Worm (Caenorhabditis elegans): Measurements from ENCODE around the gene rde-4.

rde-4 gene

DNA sequence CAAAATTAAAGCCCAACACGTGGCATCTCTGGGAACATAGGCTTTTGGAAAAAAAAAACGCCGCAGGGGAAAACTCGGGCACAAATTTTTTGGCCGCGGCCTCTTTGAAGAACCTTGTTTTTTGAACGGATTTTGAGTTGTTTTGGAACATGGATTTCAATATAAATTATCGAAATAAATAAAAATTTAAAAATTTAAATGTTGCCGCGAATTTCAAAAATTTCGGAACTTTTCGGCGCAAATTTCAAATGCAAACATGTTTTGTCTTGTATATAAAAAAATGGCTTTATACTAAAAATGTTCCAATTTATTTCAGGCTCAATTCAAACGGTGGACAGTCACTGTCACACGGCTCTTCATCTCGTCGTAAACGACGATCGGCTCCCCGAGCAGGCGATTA lies 25.6 kb upstream of the rde-4 start:
- no peak for TF ChIP-seq aly-1 (tag; optimal IDR thresholded peaks at IDR 0.05)
- TF ChIP-seq pes-1 (GFP tag; IDR thresholded peaks at IDR 0.05) = no peak
- no peak for TF ChIP-seq scrt-1 (GFP tag; IDR thresholded peaks at IDR 0.05)
- TF ChIP-seq hmg-4 (GFP tag; optimal IDR thresholded peaks at IDR 0.05) = no peak
- no peak for TF ChIP-seq flt-1 (GFP tag; IDR thresholded peaks at IDR 0.05)
- TF ChIP-seq ets-7 (tag; optimal IDR thresholded peaks at IDR 0.05) = no peak
- TF ChIP-seq hmbx-1 (tag; optimal IDR thresholded peaks at IDR 0.05) = no peak
- TF ChIP-seq tbx-37 (GFP tag; conservative IDR thresholded peaks at IDR 0.05) = no peak
- TF ChIP-seq F13C5.2 (tag; optimal IDR thresholded peaks at IDR 0.05) = no peak
- no peak for TF ChIP-seq ceh-13 (GFP tag; optimal IDR thresholded peaks at IDR 0.05)
- TF ChIP-seq hnd-1 (tag; optimal IDR thresholded peaks at IDR 0.05) = no peak
- no peak for TF ChIP-seq ama-1 (optimal IDR thresholded peaks at IDR 0.05)
- no peak for TF ChIP-seq tra-4 (tag; optimal IDR thresholded peaks at IDR 0.05)
- no peak for TF ChIP-seq sea-1 (GFP tag; conservative IDR thresholded peaks at IDR 0.05)
- no peak for TF ChIP-seq tbx-11 (GFP tag; IDR thresholded peaks at IDR 0.05)
- no peak for TF ChIP-seq B0310.2 (tag; optimal IDR thresholded peaks at IDR 0.05)
- no peak for TF ChIP-seq ceh-36 (tag; optimal IDR thresholded peaks at IDR 0.05)

ce11 chrIII:10241332-10241829 lies 22.9 kb upstream of the rde-4 start:
- TF ChIP-seq F13C5.2 (tag; optimal IDR thresholded peaks at IDR 0.05) = no peak
- no peak for TF ChIP-seq pes-1 (GFP tag; IDR thresholded peaks at IDR 0.05)
- no peak for TF ChIP-seq B0310.2 (tag; optimal IDR thresholded peaks at IDR 0.05)
- TF ChIP-seq tra-4 (tag; optimal IDR thresholded peaks at IDR 0.05) = no peak
- TF ChIP-seq sea-1 (GFP tag; conservative IDR thresholded peaks at IDR 0.05) = no peak

- TF ChIP-seq ceh-36 (tag; optimal IDR thresholded peaks at IDR 0.05) = no peak
- TF ChIP-seq pes-1 (GFP tag; IDR thresholded peaks at IDR 0.05) = no peak
- no peak for TF ChIP-seq hmbx-1 (tag; optimal IDR thresholded peaks at IDR 0.05)
- TF ChIP-seq aly-1 (tag; optimal IDR thresholded peaks at IDR 0.05) = no peak
- TF ChIP-seq ets-7 (tag; optimal IDR thresholded peaks at IDR 0.05) = no peak
- no peak for TF ChIP-seq flt-1 (GFP tag; IDR thresholded peaks at IDR 0.05)
- TF ChIP-seq ceh-13 (GFP tag; optimal IDR thresholded peaks at IDR 0.05) = no peak
- TF ChIP-seq F13C5.2 (tag; optimal IDR thresholded peaks at IDR 0.05) = no peak
- no peak for TF ChIP-seq hnd-1 (tag; optimal IDR thresholded peaks at IDR 0.05)
- TF ChIP-seq ama-1 (optimal IDR thresholded peaks at IDR 0.05) = no peak
- TF ChIP-seq tbx-37 (GFP tag; conservative IDR thresholded peaks at IDR 0.05) = no peak
- no peak for TF ChIP-seq sea-1 (GFP tag; conservative IDR thresholded peaks at IDR 0.05)
- no peak for TF ChIP-seq B0310.2 (tag; optimal IDR thresholded peaks at IDR 0.05)
- TF ChIP-seq scrt-1 (GFP tag; IDR thresholded peaks at IDR 0.05) = no peak
- TF ChIP-seq tbx-11 (GFP tag; IDR thresholded peaks at IDR 0.05) = no peak
- no peak for TF ChIP-seq hmg-4 (GFP tag; optimal IDR thresholded peaks at IDR 0.05)
Observed at ce11 chrIII:10240073-10240472, 21.6 kb upstream of the rde-4 start.

- no peak for TF ChIP-seq hmg-4 (GFP tag; optimal IDR thresholded peaks at IDR 0.05)
- no peak for TF ChIP-seq aly-1 (tag; optimal IDR thresholded peaks at IDR 0.05)
- TF ChIP-seq B0310.2 (tag; optimal IDR thresholded peaks at IDR 0.05) = no peak
- TF ChIP-seq tbx-37 (GFP tag; conservative IDR thresholded peaks at IDR 0.05) = no peak
- no peak for TF ChIP-seq ets-7 (tag; optimal IDR thresholded peaks at IDR 0.05)
- TF ChIP-seq tra-4 (tag; optimal IDR thresholded peaks at IDR 0.05) = no peak
- TF ChIP-seq hnd-1 (tag; optimal IDR thresholded peaks at IDR 0.05) = no peak
Observed at ce11 chrIII:10238448-10239154, 20.2 kb upstream of the rde-4 start, which contains the start of gene Y70G10A.3. Y70G10A.3 (plus strand) TSS chrIII:10239104.

- no peak for TF ChIP-seq scrt-1 (GFP tag; IDR thresholded peaks at IDR 0.05)
- TF ChIP-seq tbx-11 (GFP tag; IDR thresholded peaks at IDR 0.05) = no peak
- no peak for TF ChIP-seq hnd-1 (tag; optimal IDR thresholded peaks at IDR 0.05)
Observed at ce11 chrIII:10236291-10236871, 17.9 kb upstream of the rde-4 start.

DNA sequence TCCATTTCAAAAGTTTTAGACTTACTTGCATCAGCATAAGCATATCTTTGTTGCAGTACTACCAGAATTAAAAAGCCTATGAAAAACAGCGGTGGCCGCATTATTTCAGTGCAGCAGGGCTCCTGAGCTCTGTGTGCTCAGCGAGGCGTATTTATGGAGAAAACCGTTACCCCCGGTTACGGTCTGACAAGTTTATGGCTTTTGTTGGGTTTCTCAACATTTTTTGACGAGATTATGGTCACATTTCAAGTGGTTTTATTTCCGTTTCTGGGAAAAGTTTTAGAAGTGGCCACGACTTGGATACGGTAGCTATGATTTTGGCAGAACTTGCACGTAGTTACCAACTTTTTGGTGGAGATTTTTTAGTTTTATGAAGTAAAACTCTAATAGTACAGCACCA lies 15.5 kb upstream of the rde-4 start, which contains the start of gene paml-1:
Gene paml-1, minus strand, starts transcription at position 101 of the 400 bp plus-strand sequence.
- TF ChIP-seq F13C5.2 (tag; optimal IDR thresholded peaks at IDR 0.05) = no peak
- no peak for TF ChIP-seq tra-4 (tag; optimal IDR thresholded peaks at IDR 0.05)
- no peak for TF ChIP-seq flt-1 (GFP tag; IDR thresholded peaks at IDR 0.05)
- TF ChIP-seq hmbx-1 (tag; optimal IDR thresholded peaks at IDR 0.05) = no peak
- no peak for TF ChIP-seq tbx-11 (GFP tag; IDR thresholded peaks at IDR 0.05)
- TF ChIP-seq hnd-1 (tag; optimal IDR thresholded peaks at IDR 0.05) = no peak
- TF ChIP-seq pes-1 (GFP tag; IDR thresholded peaks at IDR 0.05) = no peak
- TF ChIP-seq ama-1 (optimal IDR thresholded peaks at IDR 0.05) = no peak

DNA sequence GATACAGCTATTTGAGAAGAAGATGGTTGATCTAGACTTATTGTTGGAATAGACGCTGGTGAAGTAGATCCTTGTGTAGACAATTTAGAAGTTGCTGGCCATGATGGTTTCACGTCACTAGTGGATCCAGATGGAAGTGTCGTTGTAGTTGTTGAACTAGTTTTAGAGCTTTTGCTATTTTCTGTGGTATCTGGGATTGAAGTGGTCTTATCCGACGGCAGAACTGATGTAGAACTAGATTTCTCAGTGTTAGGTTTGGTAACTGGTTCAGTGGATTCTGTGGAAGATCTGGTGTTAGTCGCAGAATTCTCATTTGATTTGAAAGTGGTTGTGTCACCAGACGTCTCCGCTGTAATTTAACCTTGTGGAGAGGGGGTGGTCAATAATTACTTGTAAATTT lies 13.2 kb upstream of the rde-4 start:
- TF ChIP-seq aly-1 (tag; optimal IDR thresholded peaks at IDR 0.05) (no peak), tbx-11 (GFP tag; IDR thresholded peaks at IDR 0.05) (no peak), F13C5.2 (tag; optimal IDR thresholded peaks at IDR 0.05) (no peak), sea-1 (GFP tag; conservative IDR thresholded peaks at IDR 0.05) (no peak), scrt-1 (GFP tag; IDR thresholded peaks at IDR 0.05) (no peak), B0310.2 (tag; optimal IDR thresholded peaks at IDR 0.05) (no peak), hmg-4 (GFP tag; optimal IDR thresholded peaks at IDR 0.05) (no peak), ceh-13 (GFP tag; optimal IDR thresholded peaks at IDR 0.05) (no peak), ceh-36 (tag; optimal IDR thresholded peaks at IDR 0.05) (no peak), flt-1 (GFP tag; IDR thresholded peaks at IDR 0.05) (no peak), ama-1 (optimal IDR thresholded peaks at IDR 0.05) (no peak), ets-7 (tag; optimal IDR thresholded peaks at IDR 0.05) (no peak), hnd-1 (tag; optimal IDR thresholded peaks at IDR 0.05) (no peak), pes-1 (GFP tag; IDR thresholded peaks at IDR 0.05) (no peak), tbx-37 (GFP tag; conservative IDR thresholded peaks at IDR 0.05) (no peak), tra-4 (tag; optimal IDR thresholded peaks at IDR 0.05) (no peak), hmbx-1 (tag; optimal IDR thresholded peaks at IDR 0.05) (no peak)

Data from whole organism, early embryonic.